Fruit fly (Drosophila melanogaster) whole organism, embryonic: ENCODE data around the gene CG4820.

Source experiments
- CG10543 ChIP-seq: fragments of 200-800 bp; sonication (Bioruptor generic); optimal IDR thresholded peaks from 3 replicates; lab custom pipeline; 2017; ENCODE audit warnings: missing biosample characterization, mild to moderate bottlenecking, missing genetic modification characterization, moderate library complexity
- CG12769 ChIP-seq: fragments of 200-800 bp; sonication (Bioruptor generic); optimal IDR thresholded peaks from 2 replicates; lab custom pipeline; 2019; ENCODE audit warnings: missing biosample characterization, mild to moderate bottlenecking, missing genetic modification characterization, moderate library complexity
- CG13287 ChIP-seq: fragments of 200-800 bp; sonication (Bioruptor generic); IDR thresholded peaks from 2 replicates; pipeline ENCODE4 v1.3.6; 2022; ENCODE audit warnings: missing biosample characterization, missing genetic modification characterization; ENCODE audit not compliant: partially characterized antibody
- CG14014 ChIP-seq: fragments of 200-800 bp; sonication (Bioruptor generic); IDR thresholded peaks from 2 replicates; pipeline ENCODE4 v1.3.6; 2022; ENCODE audit warnings: missing biosample characterization, missing genetic modification characterization
- CG14710 ChIP-seq: fragments of 200-800 bp; sonication (Bioruptor generic); optimal IDR thresholded peaks from 3 replicates; lab custom pipeline; 2019; ENCODE audit warnings: missing biosample characterization, mild to moderate bottlenecking, missing genetic modification characterization, moderate library complexity
- CG14860 ChIP-seq: fragments of 200-800 bp; sonication (Bioruptor generic); IDR thresholded peaks from 3 replicates; pipeline ENCODE4 v1.3.6; 2022; ENCODE audit warnings: missing biosample characterization, missing genetic modification characterization; ENCODE audit not compliant: partially characterized antibody
- CG15011 ChIP-seq: fragments of 200-800 bp; sonication (Bioruptor generic); optimal IDR thresholded peaks from 3 replicates; lab custom pipeline; 2018; ENCODE audit warnings: missing biosample characterization, mild to moderate bottlenecking, missing genetic modification characterization
- CG2129 ChIP-seq: fragments of 200-800 bp; sonication (Bioruptor generic); IDR thresholded peaks from 2 replicates; pipeline ENCODE4 v1.3.6; 2022; ENCODE audit warnings: missing biosample characterization, missing genetic modification characterization; ENCODE audit not compliant: partially characterized antibody
- CG2202 ChIP-seq: fragments of 200-800 bp; sonication (Bioruptor generic); optimal IDR thresholded peaks from 2 replicates; lab custom pipeline; 2018; ENCODE audit warnings: missing biosample characterization, mild to moderate bottlenecking, missing genetic modification characterization
- CG31224 ChIP-seq: fragments of 200-800 bp; sonication (Bioruptor generic); IDR thresholded peaks from 2 replicates; pipeline ENCODE4 v1.3.6; 2022; ENCODE audit warnings: missing biosample characterization, missing genetic modification characterization
- CG3838 ChIP-seq: fragments of 200-800 bp; sonication (Bioruptor generic); optimal IDR thresholded peaks from 3 replicates; lab custom pipeline; 2016; ENCODE audit warnings: missing biosample characterization, missing genetic modification characterization
- CG4730 ChIP-seq: fragments of 200-800 bp; sonication (Bioruptor generic); IDR thresholded peaks from 2 replicates; pipeline ENCODE4 v1.3.6; 2022; ENCODE audit warnings: missing biosample characterization, missing genetic modification characterization
- CG6683 ChIP-seq: fragments of 200-800 bp; sonication (Bioruptor generic); optimal IDR thresholded peaks from 2 replicates; lab custom pipeline; 2017; ENCODE audit warnings: missing biosample characterization, mild to moderate bottlenecking, missing genetic modification characterization, missing genetic modification reagents
- CG9876 ChIP-seq: fragments of 200-800 bp; sonication (Bioruptor generic); optimal IDR thresholded peaks from 2 replicates; lab custom pipeline; 2016; ENCODE audit warnings: missing biosample characterization, missing genetic modification characterization
- ERR ChIP-seq: fragments of 200-800 bp; sonication (Bioruptor generic); optimal IDR thresholded peaks from 2 replicates; lab custom pipeline; 2016; ENCODE audit warnings: missing biosample characterization, missing genetic modification characterization
- Ets97D ChIP-seq: fragments of 200-800 bp; sonication (Bioruptor generic); optimal IDR thresholded peaks from 3 replicates; lab custom pipeline; 2016; ENCODE audit warnings: missing biosample characterization, missing genetic modification characterization
- Fer1 ChIP-seq: fragments of 200-800 bp; sonication (Bioruptor generic); optimal IDR thresholded peaks from 2 replicates; lab custom pipeline; 2017; ENCODE audit warnings: missing biosample characterization, mild to moderate bottlenecking, missing genetic modification characterization
- HLH4C ChIP-seq: fragments of 200-800 bp; sonication (Bioruptor generic); IDR thresholded peaks from 3 replicates; pipeline ENCODE4 v1.3.6; 2022; ENCODE audit warnings: missing biosample characterization, missing genetic modification characterization; ENCODE audit not compliant: partially characterized antibody
- Hr39 ChIP-seq: fragments of >200 bp; optimal IDR thresholded peaks from 2 replicates; lab custom pipeline; 2017
- Lhr ChIP-seq: fragments of 200-800 bp; sonication (Bioruptor generic); optimal IDR thresholded peaks from 3 replicates; lab custom pipeline; 2017; ENCODE audit warnings: mild to moderate bottlenecking, missing biosample characterization, missing genetic modification reagents, missing genetic modification characterization
- NC2β ChIP-seq: fragments of 200-800 bp; sonication (Bioruptor generic); optimal IDR thresholded peaks from 2 replicates; lab custom pipeline; 2016; ENCODE audit warnings: missing biosample characterization, missing genetic modification characterization
- Six4 ChIP-seq: fragments of 200-800 bp; sonication (Bioruptor generic); optimal IDR thresholded peaks from 2 replicates; lab custom pipeline; 2016; ENCODE audit warnings: missing biosample characterization, missing genetic modification characterization
- Sry-β ChIP-seq: fragments of 200-800 bp; sonication (Bioruptor generic); optimal IDR thresholded peaks from 2 replicates; lab custom pipeline; 2018; ENCODE audit warnings: missing biosample characterization, mild to moderate bottlenecking, missing genetic modification characterization, moderate library complexity
- Taf1 ChIP-seq: fragments of 200-800 bp; sonication (Bioruptor generic); IDR thresholded peaks from 2 replicates; pipeline ENCODE4 v1.3.6; 2022; ENCODE audit warnings: missing biosample characterization, missing genetic modification characterization
- YL-1 ChIP-seq: fragments of 200-800 bp; sonication (Bioruptor generic); optimal IDR thresholded peaks from 3 replicates; lab custom pipeline; 2017; ENCODE audit warnings: missing biosample characterization, mild to moderate bottlenecking, missing genetic modification characterization
- al ChIP-seq: fragments of 200-800 bp; sonication (Bioruptor generic); IDR thresholded peaks from 2 replicates; pipeline ENCODE4 v1.3.6; 2022; ENCODE audit warnings: missing biosample characterization, missing genetic modification characterization
- bcd ChIP-seq: fragments of 200-800 bp; sonication (Bioruptor generic); optimal IDR thresholded peaks from 2 replicates; lab custom pipeline; 2017; ENCODE audit warnings: missing biosample characterization, mild to moderate bottlenecking, missing genetic modification characterization
- br ChIP-seq: fragments of >200 bp; optimal IDR thresholded peaks from 2 replicates; lab custom pipeline; 2017
- cato ChIP-seq: fragments of 200-800 bp; sonication (Bioruptor generic); optimal IDR thresholded peaks from 2 replicates; lab custom pipeline; 2016; ENCODE audit warnings: missing biosample characterization, missing genetic modification characterization, borderline replicate concordance
- caup ChIP-seq: fragments of 200-800 bp; sonication (Bioruptor generic); optimal IDR thresholded peaks from 3 replicates; lab custom pipeline; 2017; ENCODE audit warnings: missing biosample characterization, mild to moderate bottlenecking, missing genetic modification characterization, moderate library complexity; ENCODE audit not compliant: severe bottlenecking
- chif ChIP-seq, 2 experiments: fragments of 200-800 bp; sonication (Bioruptor generic); optimal IDR thresholded peaks; 3 replicates each; lab custom pipeline; 2016; ENCODE audit warnings: missing biosample characterization in 2 of 2, missing genetic modification characterization in 2 of 2
- ems ChIP-seq: fragments of 200-800 bp; sonication (Bioruptor generic); optimal IDR thresholded peaks from 3 replicates; lab custom pipeline; 2016; ENCODE audit warnings: missing biosample characterization, missing genetic modification characterization
- gce ChIP-seq: fragments of 200-800 bp; sonication (Bioruptor generic); IDR thresholded peaks from 3 replicates; pipeline ENCODE4 v1.3.6; 2022; ENCODE audit warnings: missing biosample characterization, missing genetic modification characterization
- gsb-n ChIP-seq: fragments of 200-800 bp; sonication (Bioruptor generic); optimal IDR thresholded peaks from 3 replicates; lab custom pipeline; 2018; ENCODE audit warnings: missing biosample characterization, mild to moderate bottlenecking, missing genetic modification characterization
- hb ChIP-seq: fragments of 200-800 bp; sonication (Bioruptor generic); IDR thresholded peaks from 3 replicates; pipeline ENCODE4 v1.3.6; 2022; ENCODE audit warnings: missing biosample characterization, missing genetic modification characterization; ENCODE audit not compliant: partially characterized antibody
- inv ChIP-seq: fragments of 200-800 bp; sonication (Bioruptor generic); IDR thresholded peaks from 2 replicates; pipeline ENCODE4 v1.3.6; 2022; ENCODE audit warnings: missing biosample characterization, missing genetic modification characterization; ENCODE audit not compliant: partially characterized antibody
- jing ChIP-seq: fragments of 200-800 bp; sonication (Bioruptor generic); optimal IDR thresholded peaks from 2 replicates; lab custom pipeline; 2018; ENCODE audit warnings: missing biosample characterization, mild to moderate bottlenecking, missing genetic modification characterization
- maf-S ChIP-seq: fragments of 200-800 bp; sonication (Bioruptor generic); optimal IDR thresholded peaks from 2 replicates; lab custom pipeline; 2016; ENCODE audit warnings: missing biosample characterization, missing genetic modification characterization
- peb ChIP-seq: fragments of 200-800 bp; sonication (Bioruptor generic); IDR thresholded peaks from 2 replicates; pipeline ENCODE4 v1.3.6; 2022; ENCODE audit warnings: missing biosample characterization, missing genetic modification characterization
- pum ChIP-seq: fragments of 200-800 bp; sonication (Bioruptor generic); optimal IDR thresholded peaks from 2 replicates; lab custom pipeline; 2016; ENCODE audit warnings: missing biosample characterization, missing genetic modification characterization
- rib ChIP-seq: fragments of 200-800 bp; sonication (Bioruptor generic); IDR thresholded peaks from 2 replicates; pipeline ENCODE4 v1.3.6; 2022; ENCODE audit warnings: missing biosample characterization, missing genetic modification characterization
- shn ChIP-seq: fragments of 200-800 bp; sonication (Bioruptor generic); optimal IDR thresholded peaks from 3 replicates; lab custom pipeline; 2016; ENCODE audit warnings: missing biosample characterization, missing genetic modification characterization
- sisA ChIP-seq: fragments of 200-800 bp; sonication (Bioruptor generic); IDR thresholded peaks from 2 replicates; pipeline ENCODE4 v1.3.6; 2022; ENCODE audit warnings: missing biosample characterization, missing genetic modification characterization
- sr ChIP-seq: fragments of 200-800 bp; sonication (Bioruptor generic); IDR thresholded peaks from 3 replicates; pipeline ENCODE4 v1.3.6; 2022; ENCODE audit warnings: missing biosample characterization, missing genetic modification characterization
- stc ChIP-seq: fragments of 200-800 bp; sonication (Bioruptor generic); IDR thresholded peaks from 2 replicates; pipeline ENCODE4 v1.3.6; 2022; ENCODE audit warnings: missing biosample characterization, missing genetic modification characterization
- tll ChIP-seq, 2 experiments: fragments of 200-800 bp in 1 of 2; fragments of >200 bp in 1 of 2; sonication (Bioruptor generic) in 1 of 2; optimal IDR thresholded peaks; 2 replicates each; lab custom pipeline; 2017 to 2019; ENCODE audit warnings: missing biosample characterization in 2 of 2, missing genetic modification characterization in 2 of 2, mild to moderate bottlenecking in 1 of 2, moderate library complexity in 1 of 2
- trem ChIP-seq: fragments of 200-800 bp; optimal IDR thresholded peaks from 3 replicates; lab custom pipeline; 2019; ENCODE audit warnings: missing biosample characterization, mild to moderate bottlenecking, missing genetic modification characterization, moderate library complexity
- tup ChIP-seq: fragments of 200-800 bp; sonication (Bioruptor generic); optimal IDR thresholded peaks from 2 replicates; lab custom pipeline; 2016; ENCODE audit warnings: missing biosample characterization, mild to moderate bottlenecking, missing genetic modification characterization, moderate library complexity
- yki ChIP-seq: fragments of >200 bp; optimal IDR thresholded peaks from 3 replicates; lab custom pipeline; 2018

The CG4820 gene

dm6 chr3R:11211291-11212061 is 4.9 kb upstream of the CG4820 start (continued):
- TF ChIP-seq CG12769 (tag; lab: Kevin White, UChicago), result peak; percentile 94
- TF ChIP-seq cato, result peak; percentile 6
- peak; percentile 56 for TF ChIP-seq caup
- peak; percentile 30 for TF ChIP-seq ERR (GFP tag; lab: Kevin White, UChicago)
- peak; percentile 80 for TF ChIP-seq CG14014 (GFP tag; lab: Robert Waterston, UW)
- TF ChIP-seq bcd, result peak; percentile 62
- TF ChIP-seq br, result no peak
- TF ChIP-seq Hr39, result no peak
- no peak for TF ChIP-seq hb (GFP tag; lab: Robert Waterston, UW)
- peak; percentile 45; the same call in 1 of the 2 replicates for TF ChIP-seq peb
- TF ChIP-seq CG31224 (GFP tag; lab: Robert Waterston, UW), result peak; percentile 67
- no peak for TF ChIP-seq CG14860 (GFP tag; lab: Robert Waterston, UW)
- peak; percentile 30 for TF ChIP-seq Ets97D
- peak; percentile 84 for TF ChIP-seq CG10543
- peak; percentile 67 for TF ChIP-seq stc (GFP tag; lab: Robert Waterston, UW)
- peak; percentile 67; the same call in 2 of the 3 replicates for TF ChIP-seq sr (GFP tag; lab: Robert Waterston, UW)
- 0 out of 3 replicates have a peak, but pooled peaks have one; percentile 24 for TF ChIP-seq HLH4C (GFP tag; lab: Robert Waterston, UW)
- TF ChIP-seq tll (GFP tag; optimal IDR thresholded peaks at IDR 0.05; lab: Kevin White, UChicago), result peak in 1 of 2 experiments; percentile 5
- TF ChIP-seq Fer1 (GFP tag; lab: Kevin White, UChicago), result peak; percentile 63
- TF ChIP-seq tup (GFP tag; lab: Kevin White, UChicago), result no peak
- peak; percentile 67 for TF ChIP-seq pum (GFP tag; lab: Kevin White, UChicago)
- TF ChIP-seq inv (GFP tag; lab: Robert Waterston, UW), result peak; percentile 32; the same call in 1 of the 2 replicates
- TF ChIP-seq CG2129 (GFP tag; lab: Robert Waterston, UW), result no peak
- peak; percentile 45 for TF ChIP-seq gsb-n (tag; lab: Kevin White, UChicago)
- TF ChIP-seq shn, result peak; percentile 61
- peak; percentile 48 for TF ChIP-seq CG9876 (GFP tag; lab: Kevin White, UChicago)
- TF ChIP-seq CG3838 (GFP tag; lab: Kevin White, UChicago), result peak; percentile 36
- TF ChIP-seq CG4730 (GFP tag; lab: Robert Waterston, UW), result peak; percentile 56; the same call in 1 of the 2 replicates
- no peak; the same call in 1 of the 2 replicates for TF ChIP-seq CG13287
- TF ChIP-seq NC2β (GFP tag; lab: Kevin White, UChicago), result peak; percentile 48
- TF ChIP-seq rib (GFP tag; lab: Robert Waterston, UW), result peak; percentile 65; the same call in 1 of the 2 replicates
- TF ChIP-seq Sry-β, result peak; percentile 90
- TF ChIP-seq jing (GFP tag; lab: Kevin White, UChicago), result no peak
- TF ChIP-seq al (GFP tag; lab: Robert Waterston, UW), result peak; percentile 76
- peak; percentile 40 for TF ChIP-seq CG14710 (tag; lab: Kevin White, UChicago)
- peak; percentile 55 to 66 for TF ChIP-seq chif (GFP tag; optimal IDR thresholded peaks at IDR 0.05; lab: Kevin White, UChicago)
- TF ChIP-seq trem, result peak; percentile 39
- TF ChIP-seq Six4 (GFP tag; lab: Kevin White, UChicago), result peak; percentile 60
- TF ChIP-seq CG6683, result no peak
- peak; percentile 79 for TF ChIP-seq maf-S (GFP tag; lab: Kevin White, UChicago)
- no peak for TF ChIP-seq CG2202
- TF ChIP-seq yki (lab: Kevin White, UChicago), result no peak
- TF ChIP-seq ems (GFP tag; lab: Kevin White, UChicago), result peak; percentile 67
- peak; percentile 81 for TF ChIP-seq sisA (GFP tag; lab: Robert Waterston, UW)
- no peak for TF ChIP-seq gce (GFP tag; lab: Robert Waterston, UW)
- peak; percentile 57 for TF ChIP-seq YL-1 (GFP tag; lab: Kevin White, UChicago)
- no peak for TF ChIP-seq Lhr (GFP tag; lab: Kevin White, UChicago)
- TF ChIP-seq CG15011 (GFP tag; lab: Kevin White, UChicago), result no peak
- TF ChIP-seq Taf1 (GFP tag; lab: Robert Waterston, UW), result no peak; the same call in 1 of the 2 replicates
